Worm (Caenorhabditis elegans) whole organism, young adult: ENCODE data around the gene sri-33.
A peak's percentile ranks its signal among the peaks of the same experiment; 100 is the strongest.
"Not testable (repeated sequence)": the region's sequence is repeated elsewhere in the genome, so short reads cannot be mapped to it uniquely, and the experiment has no call there.

ENCODE experiments used
- B0261.1 ChIP-seq: sonication (generic microtip); optimal IDR thresholded peaks from 2 replicates; lab custom pipeline; 2016; ENCODE audit warnings: mild to moderate bottlenecking, missing genetic modification characterization, moderate library complexity, missing compliant biosample characterization
- C06A6.2 ChIP-seq: fragments of 200-800 bp; sonication (Bioruptor generic); conservative IDR thresholded peaks from 2 replicates; pipeline ENCODE4 v1.3.6; 2022; ENCODE audit warnings: missing genetic modification characterization, missing compliant biosample characterization
- D2030.7 ChIP-seq: fragments of 200-800 bp; sonication (Bioruptor generic); IDR thresholded peaks from 2 replicates; pipeline ENCODE4 v1.3.6; 2022; ENCODE audit warnings: missing genetic modification reagents, missing genetic modification characterization, missing compliant biosample characterization
- Y56A3A.18 ChIP-seq: fragments of 200-800 bp; sonication (Bioruptor generic); IDR thresholded peaks from 2 replicates; pipeline ENCODE4 v1.3.6; 2022; ENCODE audit warnings: missing genetic modification reagents, missing genetic modification characterization, missing compliant biosample characterization
- Y79H2A.3 ChIP-seq: fragments of 200-800 bp; sonication (Bioruptor generic); conservative IDR thresholded peaks from 2 replicates; pipeline ENCODE4 v1.3.6; 2022; ENCODE audit warnings: missing genetic modification reagents, missing genetic modification characterization, missing compliant biosample characterization
- akir-1 ChIP-seq: fragments of 200-800 bp; sonication (Bioruptor generic); optimal IDR thresholded peaks from 2 replicates; lab custom pipeline; 2018; ENCODE audit warnings: mild to moderate bottlenecking, missing genetic modification characterization, moderate library complexity, missing compliant biosample characterization
- aptf-3 ChIP-seq: fragments of 200-800 bp; sonication (Bioruptor generic); IDR thresholded peaks from 2 replicates; pipeline ENCODE4 v1.3.6; 2022; ENCODE audit warnings: missing genetic modification characterization, missing compliant biosample characterization
- atf-7 ChIP-seq: sonication (generic microtip); optimal IDR thresholded peaks from 2 replicates; lab custom pipeline; 2017; ENCODE audit warnings: mild to moderate bottlenecking, missing genetic modification characterization, missing compliant biosample characterization
- attf-6 ChIP-seq: fragments of 200-800 bp; sonication (Bioruptor generic); IDR thresholded peaks from 2 replicates; pipeline ENCODE4 v1.3.6; 2022; ENCODE audit warnings: missing genetic modification reagents, missing genetic modification characterization, missing compliant biosample characterization
- cebp-2 ChIP-seq: fragments of 200-800 bp; sonication (Bioruptor generic); IDR thresholded peaks from 2 replicates; pipeline ENCODE4 v1.3.6; 2022; ENCODE audit warnings: missing genetic modification characterization, missing compliant biosample characterization
- efl-1 ChIP-seq: fragments of 150-350 bp; optimal IDR thresholded peaks from 2 replicates; lab custom pipeline; 2014; ENCODE audit warnings: missing biosample characterization, missing genetic modification reagents, missing genetic modification characterization
- egl-18 ChIP-seq: fragments of 200-800 bp; sonication (Bioruptor generic); IDR thresholded peaks from 2 replicates; pipeline ENCODE4 v1.3.6; 2022; ENCODE audit warnings: missing genetic modification reagents, missing genetic modification characterization, missing compliant biosample characterization
- egl-44 ChIP-seq: fragments of 200-800 bp; sonication (Bioruptor generic); IDR thresholded peaks from 2 replicates; pipeline ENCODE4 v1.3.6; 2022; ENCODE audit warnings: missing genetic modification reagents, missing genetic modification characterization, missing compliant biosample characterization
- lin-26 ChIP-seq: fragments of 200-800 bp; sonication (Bioruptor generic); IDR thresholded peaks from 2 replicates; pipeline ENCODE4 v1.3.6; 2022; ENCODE audit warnings: missing genetic modification reagents, missing genetic modification characterization, missing compliant biosample characterization
- lin-35 ChIP-seq, 3 experiments: fragments of 150-350 bp in 2 of 3; sonication (generic microtip) in 1 of 3; optimal IDR thresholded peaks; 2 replicates each; lab custom pipeline; 2014 to 2018; ENCODE audit warnings: missing biosample characterization in 3 of 3, missing genetic modification characterization in 3 of 3, missing genetic modification reagents in 3 of 3
- lin-40 ChIP-seq: sonication (generic microtip); optimal IDR thresholded peaks from 2 replicates; lab custom pipeline; 2016; ENCODE audit warnings: missing genetic modification characterization, mild to moderate bottlenecking, missing compliant biosample characterization, missing genotype, missing genetic modification reagents
- lsl-1 ChIP-seq: fragments of 200-800 bp; sonication (Bioruptor generic); optimal IDR thresholded peaks from 2 replicates; lab custom pipeline; 2018; ENCODE audit warnings: mild to moderate bottlenecking, missing genetic modification characterization, moderate library complexity, missing compliant biosample characterization
- sdz-38 ChIP-seq: sonication (generic microtip); optimal IDR thresholded peaks from 2 replicates; lab custom pipeline; 2016; ENCODE audit warnings: missing genotype, missing genetic modification characterization, missing compliant biosample characterization
- snpc-4 ChIP-seq, 5 experiments: fragments of 150-350 bp in 1 of 5; sonication (generic microtip) in 4 of 5; optimal IDR thresholded peaks; 2 replicates each; lab custom pipeline; 2014 to 2018; ENCODE audit warnings: missing genetic modification characterization in 5 of 5, missing biosample characterization in 3 of 5, antibody characterized with exemption in 2 of 5, mild to moderate bottlenecking in 2 of 5, missing compliant biosample characterization in 2 of 5, missing genotype in 2 of 5, moderate library complexity in 2 of 5, missing genetic modification reagents in 1 of 5
- unc-130 ChIP-seq: sonication (generic microtip); optimal IDR thresholded peaks from 2 replicates; lab custom pipeline; 2016; ENCODE audit warnings: missing genetic modification reagents, missing genetic modification characterization, missing compliant biosample characterization
- zfh-2 ChIP-seq: fragments of 200-800 bp; sonication (Bioruptor generic); conservative IDR thresholded peaks from 2 replicates; pipeline ENCODE4 v1.3.6; 2022; ENCODE audit warnings: missing genetic modification reagents, missing genetic modification characterization, missing compliant biosample characterization
- ztf-22 ChIP-seq: fragments of 200-800 bp; sonication (Bioruptor generic); optimal IDR thresholded peaks from 2 replicates; lab custom pipeline; 2018; ENCODE audit warnings: mild to moderate bottlenecking, missing genetic modification characterization, moderate library complexity, missing compliant biosample characterization

The sri-33 gene

DNA sequence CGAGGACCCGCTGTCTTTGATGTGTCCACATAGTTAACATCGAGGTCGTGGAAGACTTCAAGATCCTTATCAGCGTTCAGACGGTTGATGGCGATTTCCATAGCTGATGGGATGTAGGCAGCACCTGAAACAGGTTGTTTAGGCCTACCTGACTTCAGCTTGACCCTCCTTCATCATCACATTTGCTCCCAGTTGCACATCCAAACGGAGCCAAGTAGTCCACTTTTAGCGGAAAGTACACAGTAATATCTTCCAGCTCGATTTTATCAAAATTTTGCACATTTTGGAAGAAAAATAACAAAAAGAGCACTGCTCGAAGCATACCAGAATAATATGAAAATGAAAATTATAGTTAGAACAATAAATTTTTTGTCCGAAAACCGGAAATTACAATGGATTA is 40.3 kb upstream of the sri-33 start, which contains the start of gene gcy-15:
Gene gcy-15, minus strand, starts transcription at position 101 of the 400 bp plus-strand sequence.
- TF ChIP-seq egl-18 (GFP tag; lab: Robert Waterston, UW): no peak
- no peak for TF ChIP-seq zfh-2 (GFP tag; lab: Robert Waterston, UW)
- TF ChIP-seq cebp-2: no peak
- TF ChIP-seq efl-1 (GFP tag; lab: Kevin White, UChicago): no peak

DNA sequence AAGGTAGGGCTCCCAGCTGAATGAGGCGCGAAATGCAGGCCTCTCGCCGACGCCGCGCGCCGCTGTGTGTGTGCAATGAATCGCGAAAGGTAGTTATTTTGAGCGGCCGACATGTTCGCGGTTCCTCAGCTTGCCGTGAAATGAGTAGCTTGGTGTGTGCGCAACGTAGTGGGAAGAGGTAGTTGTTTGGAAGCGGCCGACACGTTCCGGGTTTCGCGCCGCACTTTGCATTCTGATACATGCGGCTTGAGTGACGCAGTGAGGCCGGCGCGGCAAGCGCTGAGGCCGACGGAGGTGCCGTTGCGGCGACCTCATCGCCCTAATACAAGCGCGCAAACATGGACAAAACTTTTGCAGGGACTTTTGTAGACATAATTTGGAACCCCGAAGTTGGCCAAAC is 39.1 kb upstream of the sri-33 start:
- TF ChIP-seq D2030.7 (GFP tag; lab: Robert Waterston, UW) (no peak), attf-6 (GFP tag; lab: Robert Waterston, UW) (no peak), zfh-2 (GFP tag; lab: Robert Waterston, UW) (peak; percentile 69; the same call in 1 of the 2 replicates), snpc-4 (GFP tag; optimal IDR thresholded peaks at IDR 0.05; lab: Kevin White, UChicago) (no peak), snpc-4 (tag; optimal IDR thresholded peaks at IDR 0.05; lab: Kevin White, UChicago) (peak in 1 of 4 experiments; percentile 68), akir-1 (GFP tag; lab: Kevin White, UChicago) (no peak)
- TF ChIP-seq, all 124 proteins: peak for 2

DNA sequence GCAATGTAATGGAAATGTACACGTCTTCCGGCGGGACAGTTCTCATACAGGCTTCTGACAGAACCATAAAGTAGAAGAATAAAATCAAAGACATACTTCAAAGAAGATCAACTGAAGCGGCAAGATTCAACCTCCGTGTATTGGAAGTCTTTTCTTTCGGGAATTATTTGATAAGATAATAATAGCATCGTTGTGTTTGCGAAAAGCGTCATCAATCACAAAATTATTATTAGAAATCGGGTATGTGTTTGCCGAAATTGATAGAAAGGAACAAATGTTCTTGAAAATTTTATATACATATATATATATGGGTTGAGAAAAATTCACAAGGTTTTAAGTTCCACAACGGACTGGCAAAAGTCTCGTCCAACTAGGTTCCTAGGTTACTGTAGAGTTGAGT is 34.9 kb upstream of the sri-33 start, which contains the start of gene Y27F2A.9:
Gene Y27F2A.9, minus strand, starts transcription at position 101 of the 400 bp plus-strand sequence.
- TF ChIP-seq C06A6.2 (GFP tag; lab: Robert Waterston, UW); lsl-1; B0261.1 (tag; lab: Kevin White, UChicago): not testable (repeated sequence)

DNA sequence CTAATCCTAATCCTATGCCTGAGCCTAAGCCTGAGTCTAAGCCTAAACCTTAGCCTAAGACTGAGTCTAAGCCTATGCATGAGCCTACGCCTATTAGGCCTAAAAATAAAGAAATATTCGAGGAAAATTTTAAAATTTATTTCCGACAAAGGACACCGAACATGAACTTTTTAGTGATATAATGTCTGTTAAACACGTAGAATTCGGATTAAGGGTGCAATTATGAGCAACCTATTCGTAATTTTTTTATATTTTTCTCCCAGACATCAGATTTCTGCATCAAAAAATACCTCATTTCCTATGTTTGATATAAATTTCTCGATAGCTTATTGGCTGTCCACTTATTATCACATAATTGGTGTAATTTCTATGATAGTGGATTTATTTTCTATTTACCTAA is 32.4 kb upstream of the sri-33 start, which contains the start of gene Y27F2A.11:
Gene Y27F2A.11, plus strand, starts transcription at position 301 of the 400 bp plus-strand sequence.
- not testable (repeated sequence) for TF ChIP-seq lin-40 (tag; lab: Kevin White, UChicago); C06A6.2 (GFP tag; lab: Robert Waterston, UW); B0261.1 (tag; lab: Kevin White, UChicago)

DNA sequence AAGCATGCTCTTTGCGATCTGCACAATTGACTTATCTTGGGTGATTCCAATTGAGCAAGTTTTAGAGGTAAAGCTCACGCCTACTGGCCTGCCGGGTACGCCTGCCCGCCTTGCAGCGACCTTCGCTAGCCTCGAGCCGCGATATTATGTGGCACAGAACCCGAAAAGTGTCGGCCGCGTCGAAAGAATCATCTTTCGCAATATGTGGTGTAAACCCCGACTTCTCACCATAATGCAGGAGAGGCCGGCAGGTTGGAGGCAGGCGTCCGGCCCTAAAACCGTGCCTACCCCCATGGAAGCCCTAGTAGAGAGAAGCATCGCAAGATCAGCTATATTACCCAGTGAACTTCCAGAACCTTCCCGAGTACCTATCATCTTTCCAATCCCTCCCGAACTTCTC is 29.2 kb upstream of the sri-33 start:
- TF ChIP-seq zfh-2 (GFP tag; lab: Robert Waterston, UW) (peak; percentile 67), Y56A3A.18 (no peak), egl-44 (GFP tag; lab: Robert Waterston, UW) (no peak)

DNA sequence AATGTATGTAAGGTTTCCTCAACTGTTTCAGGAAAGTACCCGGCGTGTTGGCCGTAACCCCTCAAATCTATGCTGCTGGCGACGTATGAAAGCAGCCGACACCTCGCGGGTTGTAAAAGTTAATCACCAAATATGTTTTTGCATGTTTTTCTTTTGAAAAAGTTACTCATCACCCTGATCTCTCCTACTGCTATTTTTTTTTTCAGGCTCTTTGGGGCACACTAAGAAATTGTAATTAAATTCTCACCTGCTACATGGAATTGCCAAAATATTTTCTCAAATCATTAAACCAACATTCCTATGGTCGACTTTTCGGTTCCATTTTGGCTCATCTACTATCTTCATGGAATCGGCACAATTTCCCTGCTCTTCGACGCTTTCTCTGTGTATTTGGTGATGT is 28.2 kb upstream of the sri-33 start, which contains the start of gene sri-78:
Gene sri-78, plus strand, starts transcription at position 301 of the 400 bp plus-strand sequence.
- TF ChIP-seq lin-35 (GFP tag; optimal IDR thresholded peaks at IDR 0.05; lab: Kevin White, UChicago); Y79H2A.3 (GFP tag; lab: Robert Waterston, UW); unc-130 (GFP tag; lab: Kevin White, UChicago): not testable (repeated sequence)

DNA sequence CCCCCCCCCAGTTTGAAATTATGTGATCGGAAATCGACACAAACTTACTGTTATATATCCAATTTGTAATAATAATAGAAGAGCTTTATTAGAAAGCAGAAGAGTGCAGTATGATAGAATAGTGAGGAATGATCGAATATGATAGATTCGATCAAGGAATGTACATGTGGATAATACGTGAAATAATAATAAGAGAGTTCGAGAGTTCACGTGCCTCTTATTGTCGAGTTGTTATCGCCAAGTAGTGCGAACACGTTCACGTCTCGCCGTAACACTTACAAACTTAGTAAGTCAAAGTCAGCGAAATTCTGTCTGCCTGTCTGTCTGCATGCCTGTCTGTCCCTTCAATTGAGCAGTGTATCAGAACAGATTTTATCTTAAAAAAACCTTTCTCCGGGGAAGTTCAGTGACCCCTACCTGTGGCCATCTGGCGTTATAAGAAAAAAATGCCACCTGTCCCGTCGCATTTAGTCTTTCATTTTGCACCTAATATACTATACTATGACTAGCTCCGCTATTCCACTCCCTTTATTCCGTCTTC is 26.7 kb upstream of the sri-33 start, which contains the start of the genes Y27F2A.6 and Y27F2A.8:
Gene Y27F2A.6, minus strand, starts transcription at position 101 of the 541 bp plus-strand sequence.
Gene Y27F2A.8, plus strand, starts transcription at position 491 of the 541 bp plus-strand sequence.
- not testable (repeated sequence) for TF ChIP-seq sdz-38 (tag; lab: Kevin White, UChicago); lin-26 (GFP tag; lab: Robert Waterston, UW); atf-7 (tag; lab: Kevin White, UChicago)
- TF ChIP-seq, all 124 proteins: peak for 0; not testable (repeated sequence) for 124

DNA sequence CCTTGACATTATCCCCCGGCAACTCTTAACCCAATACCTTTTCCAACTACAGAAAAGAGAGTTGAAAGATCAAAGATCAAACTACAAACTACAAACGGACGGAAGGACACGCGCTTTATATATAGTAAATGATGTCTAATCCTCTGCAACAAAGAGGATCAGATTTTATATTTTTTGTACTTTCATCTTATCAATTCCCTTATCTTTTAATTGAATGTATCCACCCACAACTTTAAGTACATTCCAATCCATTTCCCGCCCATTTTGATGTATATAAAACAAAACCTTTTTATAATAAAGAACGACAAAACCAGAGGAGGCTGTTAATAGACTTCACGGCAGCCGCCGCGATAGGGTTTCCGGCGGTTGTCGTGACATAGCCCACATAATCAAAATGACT is 21.0 kb upstream of the sri-33 start, which contains the start of gene sri-40:
Gene sri-40, plus strand, starts transcription at position 301 of the 400 bp plus-strand sequence.
- TF ChIP-seq ztf-22 (GFP tag; lab: Kevin White, UChicago); aptf-3 (GFP tag; lab: Robert Waterston, UW); zfh-2 (GFP tag; lab: Robert Waterston, UW): not testable (repeated sequence)
